Worm (Caenorhabditis elegans) whole organism, late embryonic: ENCODE measurements around the gene B0198.2.

ENCODE experiments used
- C08G9.2 ChIP-seq: sonication (generic microtip); optimal IDR thresholded peaks from 2 replicates; lab custom pipeline; 2016; ENCODE audit warnings: mild to moderate bottlenecking, missing genetic modification characterization, moderate library complexity, missing compliant biosample characterization
- T23F11.4 ChIP-seq: fragments of 200-800 bp; sonication (Bioruptor generic); optimal IDR thresholded peaks from 2 replicates; lab custom pipeline; 2018; ENCODE audit warnings: mild to moderate bottlenecking, missing genetic modification characterization, missing compliant biosample characterization
- Y22D7AL.16 ChIP-seq: sonication (generic microtip); optimal IDR thresholded peaks from 2 replicates; lab custom pipeline; 2016; ENCODE audit warnings: missing genetic modification characterization, missing compliant biosample characterization
- ahr-1 ChIP-seq: sonication (generic microtip); optimal IDR thresholded peaks from 2 replicates; lab custom pipeline; 2016; ENCODE audit warnings: missing genetic modification characterization, missing compliant biosample characterization
- ceh-14 ChIP-seq: sonication (generic microtip); optimal IDR thresholded peaks from 2 replicates; lab custom pipeline; 2016; ENCODE audit warnings: missing genotype, missing genetic modification characterization, missing compliant biosample characterization
- ceh-18 ChIP-seq: sonication (generic microtip); optimal IDR thresholded peaks from 2 replicates; lab custom pipeline; 2016; ENCODE audit warnings: missing genetic modification characterization, missing compliant biosample characterization
- ceh-2 ChIP-seq: sonication (generic microtip); optimal IDR thresholded peaks from 2 replicates; lab custom pipeline; 2016; ENCODE audit warnings: missing genotype, missing genetic modification characterization, missing compliant biosample characterization
- ceh-22 ChIP-seq: sonication (generic microtip); optimal IDR thresholded peaks from 2 replicates; lab custom pipeline; 2017; ENCODE audit warnings: missing biosample characterization, missing genetic modification characterization
- ceh-9 ChIP-seq: sonication (generic microtip); optimal IDR thresholded peaks from 2 replicates; lab custom pipeline; 2016; ENCODE audit warnings: mild to moderate bottlenecking, missing genetic modification characterization, inconsistent platforms, missing compliant biosample characterization
- che-1 ChIP-seq: sonication (generic microtip); optimal IDR thresholded peaks from 2 replicates; lab custom pipeline; 2016; ENCODE audit warnings: mild to moderate bottlenecking, missing genetic modification characterization, missing compliant biosample characterization
- elt-4 ChIP-seq: sonication (generic microtip); optimal IDR thresholded peaks from 2 replicates; lab custom pipeline; 2016; ENCODE audit warnings: missing genetic modification characterization, missing compliant biosample characterization
- ets-4 ChIP-seq: sonication (generic microtip); optimal IDR thresholded peaks from 2 replicates; lab custom pipeline; 2016; ENCODE audit warnings: missing genetic modification characterization, missing compliant biosample characterization
- fkh-10 ChIP-seq: fragments of 150-350 bp; optimal IDR thresholded peaks from 2 replicates; lab custom pipeline; 2014; ENCODE audit warnings: missing biosample characterization, missing genetic modification reagents, missing genetic modification characterization
- fkh-6 ChIP-seq: sonication (generic microtip); optimal IDR thresholded peaks from 2 replicates; lab custom pipeline; 2016; ENCODE audit warnings: missing genetic modification characterization, missing compliant biosample characterization
- hlh-15 ChIP-seq: sonication (generic microtip); optimal IDR thresholded peaks from 2 replicates; lab custom pipeline; 2016; ENCODE audit warnings: missing genetic modification characterization, missing compliant biosample characterization
- hlh-30 ChIP-seq: sonication (generic microtip); optimal IDR thresholded peaks from 2 replicates; lab custom pipeline; 2017; ENCODE audit warnings: antibody characterized with exemption, missing genetic modification characterization, missing compliant biosample characterization; ENCODE audit not compliant: insufficient read depth
- hlh-6 ChIP-seq: sonication (generic microtip); optimal IDR thresholded peaks from 2 replicates; lab custom pipeline; 2016; ENCODE audit warnings: missing genotype, missing genetic modification characterization, missing compliant biosample characterization
- hlh-8 ChIP-seq: sonication (generic microtip); optimal IDR thresholded peaks from 2 replicates; lab custom pipeline; 2016; ENCODE audit warnings: missing genotype, missing genetic modification characterization, missing compliant biosample characterization
- lin-11 ChIP-seq: fragments of 200-800 bp; sonication (Bioruptor generic); optimal IDR thresholded peaks from 2 replicates; lab custom pipeline; 2018; ENCODE audit warnings: mild to moderate bottlenecking, missing genetic modification characterization, missing compliant biosample characterization
- nhr-11 ChIP-seq: fragments of 150-350 bp; optimal IDR thresholded peaks from 2 replicates; lab custom pipeline; 2014; ENCODE audit warnings: missing biosample characterization, missing genetic modification characterization
- pax-1 ChIP-seq: fragments of 150-350 bp; optimal IDR thresholded peaks from 2 replicates; lab custom pipeline; 2014; ENCODE audit warnings: missing biosample characterization, missing genetic modification characterization
- pqm-1 ChIP-seq: sonication (generic microtip); optimal IDR thresholded peaks from 2 replicates; lab custom pipeline; 2016; ENCODE audit warnings: missing genetic modification characterization, missing compliant biosample characterization
- pros-1 ChIP-seq: fragments of 150-350 bp; optimal IDR thresholded peaks from 2 replicates; lab custom pipeline; 2014; ENCODE audit warnings: missing biosample characterization, missing genetic modification reagents, missing genetic modification characterization
- ref-2 ChIP-seq: sonication (generic microtip); optimal IDR thresholded peaks from 2 replicates; lab custom pipeline; 2016; ENCODE audit warnings: missing genetic modification characterization, missing compliant biosample characterization
- rnt-1 ChIP-seq: sonication (generic microtip); optimal IDR thresholded peaks from 2 replicates; lab custom pipeline; 2016; ENCODE audit warnings: missing genetic modification characterization, missing compliant biosample characterization
- sox-2 ChIP-seq: fragments of 200-800 bp; sonication (Bioruptor generic); IDR thresholded peaks from 2 replicates; pipeline ENCODE4 v1.3.6; 2022; ENCODE audit warnings: missing genetic modification reagents, missing genetic modification characterization, missing compliant biosample characterization
- sox-4 ChIP-seq: sonication (generic microtip); optimal IDR thresholded peaks from 2 replicates; lab custom pipeline; 2017; ENCODE audit warnings: mild to moderate bottlenecking, missing genetic modification characterization, inconsistent platforms, missing compliant biosample characterization
- syd-9 ChIP-seq: sonication (generic microtip); optimal IDR thresholded peaks from 2 replicates; lab custom pipeline; 2016; ENCODE audit warnings: mild to moderate bottlenecking, missing genetic modification characterization, moderate library complexity, missing compliant biosample characterization
- tbx-2 ChIP-seq: sonication (generic microtip); optimal IDR thresholded peaks from 2 replicates; lab custom pipeline; 2016; ENCODE audit warnings: missing genetic modification characterization, missing compliant biosample characterization
- tbx-7 ChIP-seq: sonication (generic microtip); optimal IDR thresholded peaks from 2 replicates; lab custom pipeline; 2016; ENCODE audit warnings: missing genotype, missing genetic modification characterization, missing compliant biosample characterization
- unc-86 ChIP-seq: sonication (generic microtip); optimal IDR thresholded peaks from 2 replicates; lab custom pipeline; 2016; ENCODE audit warnings: missing genetic modification characterization, missing compliant biosample characterization

B0198.2 gene

DNA sequence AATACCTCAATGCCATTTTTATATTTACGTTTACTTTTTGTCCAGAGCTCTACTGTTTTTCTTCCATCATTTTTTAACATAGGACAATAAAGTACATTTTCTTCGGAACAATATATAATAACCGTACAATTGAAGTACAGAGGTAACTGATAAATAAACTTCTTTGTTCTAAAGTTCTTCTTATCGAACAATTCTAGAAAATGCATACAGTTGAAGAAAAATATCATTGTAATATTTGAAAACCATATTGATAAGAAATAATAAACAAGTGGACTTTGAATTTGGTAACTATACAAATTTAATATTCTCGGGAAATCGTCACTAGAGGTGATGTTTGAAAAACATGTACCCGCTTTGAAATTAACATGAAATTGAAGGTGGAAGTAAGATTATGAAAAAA is 28.9 kb upstream of the B0198.2 start:
- TF ChIP-seq pax-1 (tag; lab: Kevin White, UChicago), result no peak
- TF ChIP-seq elt-4, result no peak
- TF ChIP-seq C08G9.2 (tag; lab: Kevin White, UChicago), result no peak
- TF ChIP-seq sox-4 (tag; lab: Kevin White, UChicago), result no peak
- TF ChIP-seq rnt-1 (tag; lab: Kevin White, UChicago), result no peak
- TF ChIP-seq ceh-22 (tag; lab: Kevin White, UChicago), result no peak
- TF ChIP-seq Y22D7AL.16 (tag; lab: Kevin White, UChicago), result no peak
- no peak for TF ChIP-seq hlh-15 (tag; lab: Kevin White, UChicago)
- TF ChIP-seq ref-2 (tag; lab: Kevin White, UChicago), result no peak
- no peak for TF ChIP-seq nhr-11 (tag; lab: Kevin White, UChicago)
- TF ChIP-seq T23F11.4, result no peak
- TF ChIP-seq pros-1 (tag; lab: Kevin White, UChicago), result no peak

DNA sequence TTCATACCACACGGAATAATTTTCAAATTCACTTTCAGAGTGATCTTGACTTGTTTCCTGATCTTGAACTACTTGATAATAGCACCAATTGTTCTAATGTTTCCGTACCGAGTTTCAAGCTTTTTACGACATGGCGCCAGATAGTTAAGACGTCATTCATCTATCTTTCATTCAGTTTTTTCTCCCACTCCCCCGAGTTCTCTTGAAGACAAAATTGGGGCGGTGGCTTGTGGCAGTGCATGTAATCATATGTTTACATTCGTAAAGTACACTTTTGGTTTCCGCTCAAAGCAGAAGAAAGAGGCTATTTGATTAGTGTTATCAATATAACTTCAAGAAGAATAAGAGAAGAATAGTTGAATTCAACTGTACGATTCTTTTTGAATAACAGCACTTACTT is 26.0 kb upstream of the B0198.2 start:
- TF ChIP-seq tbx-2 (tag; lab: Kevin White, UChicago), result no peak

DNA sequence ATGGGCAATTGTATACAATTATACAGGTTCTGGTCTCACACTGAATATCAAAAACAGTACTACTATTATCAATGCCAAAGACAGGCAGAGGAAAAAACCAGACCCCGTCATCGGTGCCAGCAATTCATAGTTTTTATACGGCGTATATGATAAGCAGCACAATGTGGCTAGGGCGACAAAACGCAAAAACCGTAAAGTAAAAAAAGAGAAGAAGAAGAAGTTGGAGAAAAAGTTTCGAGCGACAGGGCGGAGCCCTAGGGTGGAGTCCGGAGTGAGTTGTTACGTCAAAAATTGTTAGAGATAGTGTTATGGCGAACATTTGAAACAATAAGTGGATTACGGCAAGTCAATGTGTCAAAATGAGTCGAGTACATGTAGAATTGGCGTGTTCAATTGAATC is 23.9 kb upstream of the B0198.2 start:
- TF ChIP-seq fkh-6 (no peak), pax-1 (tag; lab: Kevin White, UChicago) (no peak), T23F11.4 (no peak), pqm-1 (no peak), hlh-6 (tag; lab: Kevin White, UChicago) (no peak), syd-9 (tag; lab: Kevin White, UChicago) (no peak), hlh-8 (no peak)
- TF ChIP-seq, all 69 proteins: peak for 0

DNA sequence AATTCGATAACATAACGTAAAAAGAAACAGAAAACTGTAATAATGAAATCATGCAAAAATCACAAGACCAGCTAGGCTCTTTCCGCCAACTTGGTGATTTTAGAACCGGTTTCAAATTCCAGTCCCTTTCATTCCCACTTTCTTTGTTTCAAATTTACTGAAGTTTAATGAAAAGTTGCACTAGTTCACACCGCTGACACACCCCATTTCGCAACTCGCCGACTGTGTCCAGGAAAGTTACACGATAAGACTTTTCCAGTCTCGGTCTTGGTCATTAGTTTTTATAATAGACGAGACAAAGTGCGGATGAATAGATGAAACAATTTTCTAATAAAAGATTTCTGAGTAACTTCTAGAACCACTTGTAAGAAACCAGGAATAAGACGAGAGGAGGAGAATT is 21.6 kb upstream of the B0198.2 start:
- TF ChIP-seq unc-86 (tag; lab: Kevin White, UChicago), result no peak
- no peak for TF ChIP-seq sox-4 (tag; lab: Kevin White, UChicago)
- no peak for TF ChIP-seq ceh-9 (tag; lab: Kevin White, UChicago)
- no peak for TF ChIP-seq ceh-2 (tag; lab: Kevin White, UChicago)
- TF ChIP-seq che-1 (tag; lab: Kevin White, UChicago), result no peak
- TF ChIP-seq ceh-14 (tag; lab: Kevin White, UChicago), result no peak
- TF ChIP-seq nhr-11 (tag; lab: Kevin White, UChicago), result no peak
- no peak for TF ChIP-seq syd-9 (tag; lab: Kevin White, UChicago)

DNA sequence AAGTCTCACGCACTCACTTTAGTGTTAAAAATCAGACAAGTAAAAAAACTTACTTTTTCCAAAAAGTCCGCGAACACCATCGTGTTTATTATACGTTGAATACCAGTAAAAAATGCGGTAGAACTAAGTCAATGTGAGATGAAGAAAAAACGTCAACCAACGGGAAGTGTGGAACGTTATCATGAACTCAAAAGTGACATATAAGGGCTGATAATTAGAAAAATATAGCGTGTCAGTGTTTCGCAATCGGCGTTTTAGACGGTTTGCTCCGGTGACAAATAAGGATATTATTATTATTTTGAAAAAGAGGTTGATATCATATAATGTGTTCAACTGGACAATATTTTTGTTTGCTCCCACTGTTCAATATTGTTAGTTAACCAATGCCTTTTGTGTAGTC is 20.6 kb upstream of the B0198.2 start:
- TF ChIP-seq ceh-18 (tag; lab: Kevin White, UChicago), result no peak
- no peak for TF ChIP-seq hlh-30
- TF ChIP-seq ceh-22 (tag; lab: Kevin White, UChicago), result no peak
- no peak for TF ChIP-seq ahr-1 (tag; lab: Kevin White, UChicago)
- no peak for TF ChIP-seq ets-4 (tag; lab: Kevin White, UChicago)
- TF ChIP-seq fkh-10 (GFP tag; lab: Kevin White, UChicago), result no peak
- no peak for TF ChIP-seq pqm-1

DNA sequence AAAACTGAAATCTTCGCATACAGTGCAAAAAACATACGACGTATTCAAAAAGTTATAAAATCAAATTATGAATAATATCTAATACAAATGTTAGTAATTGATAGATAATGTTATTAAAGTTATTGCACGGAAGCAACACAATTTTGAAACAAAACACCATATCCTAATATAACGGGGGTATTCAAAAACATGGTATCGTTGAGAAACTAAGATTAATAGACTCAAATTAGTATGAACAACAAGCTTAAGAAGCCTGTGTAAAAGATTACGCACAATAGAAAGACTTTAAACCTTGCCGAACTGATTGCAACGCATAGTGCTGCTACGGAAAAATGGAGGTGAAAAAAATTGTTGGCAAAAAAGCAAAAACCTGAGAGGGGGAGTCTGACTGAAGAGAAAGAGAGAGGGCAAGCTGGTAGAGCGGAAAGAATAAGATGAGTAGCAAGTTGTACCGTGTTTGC is 20.0 kb upstream of the B0198.2 start, which contains the start of gene sma-5:
Gene sma-5 (minus strand): TSS at position 51 of the 461 bp plus-strand sequence.
- no peak for TF ChIP-seq lin-11 (tag; lab: Kevin White, UChicago)
- peak; percentile 39 for TF ChIP-seq pax-1 (tag; lab: Kevin White, UChicago)

DNA sequence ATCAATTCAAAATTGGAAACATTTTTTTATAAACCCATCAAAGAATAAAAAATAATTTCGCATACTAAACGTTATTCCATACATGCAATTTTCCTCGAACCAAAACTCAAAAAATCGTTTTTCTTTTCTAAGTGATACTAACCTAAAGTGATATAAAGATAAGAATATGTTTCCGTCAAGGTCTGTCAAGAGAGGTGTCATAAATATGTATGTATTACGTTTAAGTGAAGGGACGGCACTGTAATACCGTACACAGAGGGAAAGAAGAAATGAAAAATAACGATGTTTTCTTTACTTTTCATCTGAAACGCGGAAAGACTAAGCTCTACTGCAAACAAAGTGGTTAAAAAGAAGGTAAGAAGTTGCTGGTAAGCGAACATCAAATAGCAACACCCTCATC is 19.1 kb upstream of the B0198.2 start:
- TF ChIP-seq tbx-7 (tag; lab: Kevin White, UChicago), result no peak
- no peak for TF ChIP-seq sox-2
- no peak for TF ChIP-seq pqm-1
- no peak for TF ChIP-seq ceh-14 (tag; lab: Kevin White, UChicago)
